Worm (Caenorhabditis elegans): ENCODE measurements around the gene pals-32.

The pals-32 gene

ce11 chrV:2909525-2909924 lies 13.1 kb downstream of the pals-32 start, which contains the start of gene zmp-3:
TSS of gene zmp-3 (minus strand) at chrV:2909625.
- TF ChIP-seq him-1 (tag; optimal IDR thresholded peaks at IDR 0.05) (no peak), W03F9.2 (tag; optimal IDR thresholded peaks at IDR 0.05) (no peak), dao-5 (tag; optimal IDR thresholded peaks at IDR 0.05) (no peak)

ce11 chrV:2912901-2913300 lies 16.5 kb downstream of the pals-32 start, which contains the start of gene C31B8.9:
TSS of gene C31B8.9 (minus strand) at chrV:2913001.
- TF ChIP-seq W03F9.2 (tag; optimal IDR thresholded peaks at IDR 0.05) (no peak), dao-5 (tag; optimal IDR thresholded peaks at IDR 0.05) (no peak), him-1 (tag; optimal IDR thresholded peaks at IDR 0.05) (no peak)

- TF ChIP-seq W03F9.2 (tag; optimal IDR thresholded peaks at IDR 0.05) = no peak
- TF ChIP-seq dao-5 (tag; optimal IDR thresholded peaks at IDR 0.05) = no peak
- TF ChIP-seq him-1 (tag; optimal IDR thresholded peaks at IDR 0.05) = no peak
Measured at ce11 chrV:2913948-2914347, 17.5 kb downstream of the pals-32 start, which contains the start of gene srh-146. TSS of gene srh-146 (plus strand) at chrV:2914248.

- TF ChIP-seq dao-5 (tag; optimal IDR thresholded peaks at IDR 0.05) (no peak), W03F9.2 (tag; optimal IDR thresholded peaks at IDR 0.05) (no peak), him-1 (tag; optimal IDR thresholded peaks at IDR 0.05) (no peak)
Measured at ce11 chrV:2920125-2920524, 23.7 kb downstream of the pals-32 start.

ce11 chrV:2922594-2922993 lies 26.2 kb downstream of the pals-32 start, which contains the start of gene srh-38:
TSS of gene srh-38 (minus strand) at chrV:2922694.
- no peak for TF ChIP-seq dao-5 (tag; optimal IDR thresholded peaks at IDR 0.05)
- TF ChIP-seq him-1 (tag; optimal IDR thresholded peaks at IDR 0.05) = no peak
- TF ChIP-seq W03F9.2 (tag; optimal IDR thresholded peaks at IDR 0.05) = no peak

- no peak for TF ChIP-seq W03F9.2 (tag; optimal IDR thresholded peaks at IDR 0.05)
- TF ChIP-seq dao-5 (tag; optimal IDR thresholded peaks at IDR 0.05) = no peak
- TF ChIP-seq him-1 (tag; optimal IDR thresholded peaks at IDR 0.05) = no peak
Measured at ce11 chrV:2927553-2927952, 31.1 kb downstream of the pals-32 start, which contains the start of gene C31B8.12. TSS of gene C31B8.12 (minus strand) at chrV:2927653.

ce11 chrV:2929753-2930152 lies 33.3 kb downstream of the pals-32 start, which contains the start of gene C31B8.16:
TSS of gene C31B8.16 (plus strand) at chrV:2930053.
- no peak for TF ChIP-seq W03F9.2 (tag; optimal IDR thresholded peaks at IDR 0.05)

ce11 chrV:2931252-2931651 lies 34.8 kb downstream of the pals-32 start, which contains the start of gene C31B8.1:
TSS of gene C31B8.1 (plus strand) at chrV:2931552.
- no peak for TF ChIP-seq him-1 (tag; optimal IDR thresholded peaks at IDR 0.05)
- no peak for TF ChIP-seq W03F9.2 (tag; optimal IDR thresholded peaks at IDR 0.05)
- TF ChIP-seq dao-5 (tag; optimal IDR thresholded peaks at IDR 0.05) = no peak

ce11 chrV:2934075-2934474 lies 37.7 kb downstream of the pals-32 start, which contains the start of gene srh-247:
TSS of gene srh-247 (minus strand) at chrV:2934175.
- TF ChIP-seq him-1 (tag; optimal IDR thresholded peaks at IDR 0.05) (no peak), W03F9.2 (tag; optimal IDR thresholded peaks at IDR 0.05) (no peak), dao-5 (tag; optimal IDR thresholded peaks at IDR 0.05) (no peak)

- TF ChIP-seq W03F9.2 (tag; optimal IDR thresholded peaks at IDR 0.05) (no peak), dao-5 (tag; optimal IDR thresholded peaks at IDR 0.05) (no peak), him-1 (tag; optimal IDR thresholded peaks at IDR 0.05) (no peak)
Measured at ce11 chrV:2938497-2938896, 42.1 kb downstream of the pals-32 start, which contains the start of gene srw-141. TSS of gene srw-141 (minus strand) at chrV:2938597.

ce11 chrV:2941405-2941804 lies 45.0 kb downstream of the pals-32 start, which contains the start of gene srw-143:
TSS of gene srw-143 (minus strand) at chrV:2941505.
- no peak for TF ChIP-seq W03F9.2 (tag; optimal IDR thresholded peaks at IDR 0.05)
- no peak for TF ChIP-seq dao-5 (tag; optimal IDR thresholded peaks at IDR 0.05)
- TF ChIP-seq him-1 (tag; optimal IDR thresholded peaks at IDR 0.05) = no peak

- TF ChIP-seq dao-5 (tag; optimal IDR thresholded peaks at IDR 0.05) (no peak), him-1 (tag; optimal IDR thresholded peaks at IDR 0.05) (no peak), W03F9.2 (tag; optimal IDR thresholded peaks at IDR 0.05) (no peak)
Measured at ce11 chrV:2942247-2942646, 45.8 kb downstream of the pals-32 start.

- TF ChIP-seq him-1 (tag; optimal IDR thresholded peaks at IDR 0.05) (no peak), dao-5 (tag; optimal IDR thresholded peaks at IDR 0.05) (no peak), W03F9.2 (tag; optimal IDR thresholded peaks at IDR 0.05) (no peak)
Measured at ce11 chrV:2943859-2944258, 47.4 kb downstream of the pals-32 start, which contains the start of gene srw-137. TSS of gene srw-137 (minus strand) at chrV:2943959.

ce11 chrV:2945602-2946001 lies 49.2 kb downstream of the pals-32 start, which contains the start of gene srh-87:
TSS of gene srh-87 (minus strand) at chrV:2945702.
- TF ChIP-seq W03F9.2 (tag; optimal IDR thresholded peaks at IDR 0.05) (no peak), him-1 (tag; optimal IDR thresholded peaks at IDR 0.05) (no peak), dao-5 (tag; optimal IDR thresholded peaks at IDR 0.05) (no peak)
